Fruit fly (Drosophila melanogaster) whole organism, embryonic: Measurements from ENCODE around the gene meigo.
A peak's percentile ranks its signal among the peaks of the same experiment; 100 is the strongest.

Source experiments
- Antp ChIP-seq: fragments of 200-800 bp; sonication (Bioruptor generic); optimal IDR thresholded peaks from 3 replicates; lab custom pipeline; 2016; ENCODE audit warnings: missing biosample characterization, missing genetic modification characterization
- Atf6 ChIP-seq: fragments of 200-800 bp; sonication (Bioruptor generic); IDR thresholded peaks from 2 replicates; pipeline ENCODE4 v1.3.6; 2022; ENCODE audit warnings: missing biosample characterization, missing genetic modification characterization
- Blimp-1 ChIP-seq: fragments of 200-800 bp; sonication (Bioruptor generic); optimal IDR thresholded peaks from 3 replicates; lab custom pipeline; 2018; ENCODE audit warnings: missing biosample characterization, missing genetic modification characterization, mild to moderate bottlenecking, moderate library complexity, missing genetic modification reagents
- BtbVII ChIP-seq: fragments of 200-800 bp; sonication (Bioruptor generic); optimal IDR thresholded peaks from 3 replicates; lab custom pipeline; 2017; ENCODE audit warnings: missing biosample characterization, mild to moderate bottlenecking, missing genetic modification characterization
- CG10209 ChIP-seq: fragments of 200-800 bp; sonication (Bioruptor generic); optimal IDR thresholded peaks from 3 replicates; lab custom pipeline; 2017; ENCODE audit warnings: missing biosample characterization, mild to moderate bottlenecking, missing genetic modification characterization, missing genetic modification reagents
- CG10565 ChIP-seq: fragments of 200-800 bp; sonication (Bioruptor generic); optimal IDR thresholded peaks from 3 replicates; lab custom pipeline; 2016; ENCODE audit warnings: missing biosample characterization, mild to moderate bottlenecking, missing genetic modification characterization
- CG11398 ChIP-seq: fragments of 200-800 bp; sonication (Bioruptor generic); optimal IDR thresholded peaks from 2 replicates; lab custom pipeline; 2016; ENCODE audit warnings: missing biosample characterization, missing genetic modification characterization
- CG11504 ChIP-seq: fragments of 200-800 bp; sonication (Bioruptor generic); optimal IDR thresholded peaks from 3 replicates; lab custom pipeline; 2019; ENCODE audit warnings: missing biosample characterization, mild to moderate bottlenecking, missing genetic modification characterization, moderate library complexity
- CG11560 ChIP-seq: fragments of 200-800 bp; sonication (Bioruptor generic); IDR thresholded peaks from 3 replicates; pipeline ENCODE4 v1.3.6; 2022; ENCODE audit warnings: missing biosample characterization, missing genetic modification characterization
- CG14050 ChIP-seq: fragments of 200-800 bp; sonication (Bioruptor generic); IDR thresholded peaks from 3 replicates; pipeline ENCODE4 v1.3.6; 2022; ENCODE audit warnings: missing biosample characterization, missing genetic modification characterization
- CG14860 ChIP-seq: fragments of 200-800 bp; sonication (Bioruptor generic); IDR thresholded peaks from 3 replicates; pipeline ENCODE4 v1.3.6; 2022; ENCODE audit warnings: missing biosample characterization, missing genetic modification characterization; ENCODE audit not compliant: partially characterized antibody
- CG15011 ChIP-seq: fragments of 200-800 bp; sonication (Bioruptor generic); optimal IDR thresholded peaks from 3 replicates; lab custom pipeline; 2018; ENCODE audit warnings: missing biosample characterization, mild to moderate bottlenecking, missing genetic modification characterization
- CG15269 ChIP-seq: fragments of 200-800 bp; sonication (Bioruptor generic); optimal IDR thresholded peaks from 2 replicates; lab custom pipeline; 2018; ENCODE audit warnings: missing biosample characterization, mild to moderate bottlenecking, missing genetic modification characterization, moderate library complexity
- CG16813 ChIP-seq: fragments of 200-800 bp; sonication (Bioruptor generic); IDR thresholded peaks from 3 replicates; pipeline ENCODE4 v1.3.6; 2022; ENCODE audit warnings: missing biosample characterization, missing genetic modification characterization; ENCODE audit not compliant: partially characterized antibody
- CG4424 ChIP-seq: fragments of 200-800 bp; sonication (Bioruptor generic); optimal IDR thresholded peaks from 3 replicates; lab custom pipeline; 2016; ENCODE audit warnings: missing biosample characterization, missing genetic modification characterization
- CG6791 ChIP-seq: fragments of 200-800 bp; sonication (Bioruptor generic); IDR thresholded peaks from 3 replicates; pipeline ENCODE4 v1.3.6; 2022; ENCODE audit warnings: missing biosample characterization, missing genetic modification characterization; ENCODE audit not compliant: partially characterized antibody
- CG8281 ChIP-seq: fragments of 200-800 bp; sonication (Bioruptor generic); optimal IDR thresholded peaks from 2 replicates; lab custom pipeline; 2018; ENCODE audit warnings: missing biosample characterization, mild to moderate bottlenecking, missing genetic modification characterization, moderate library complexity
- CG8388 ChIP-seq: fragments of 200-800 bp; sonication (Bioruptor generic); optimal IDR thresholded peaks from 2 replicates; lab custom pipeline; 2019; ENCODE audit warnings: missing biosample characterization, mild to moderate bottlenecking, missing genetic modification characterization, moderate library complexity
- CG8765 ChIP-seq: fragments of 200-800 bp; sonication (Bioruptor generic); IDR thresholded peaks from 2 replicates; pipeline ENCODE4 v1.3.6; 2022; ENCODE audit warnings: missing biosample characterization, missing genetic modification characterization
- CG9437 ChIP-seq: fragments of 200-800 bp; sonication (Bioruptor generic); optimal IDR thresholded peaks from 2 replicates; lab custom pipeline; 2018; ENCODE audit warnings: missing biosample characterization, mild to moderate bottlenecking, missing genetic modification characterization
- CG9932 ChIP-seq: fragments of 200-800 bp; sonication (Bioruptor generic); IDR thresholded peaks from 2 replicates; pipeline ENCODE4 v1.3.6; 2022; ENCODE audit warnings: missing biosample characterization, missing genetic modification characterization
- Camta ChIP-seq: fragments of 200-800 bp; sonication (Bioruptor generic); optimal IDR thresholded peaks from 2 replicates; lab custom pipeline; 2016; ENCODE audit warnings: missing biosample characterization, missing genetic modification characterization
- CkIIα-i1 ChIP-seq: fragments of 200-800 bp; sonication (Bioruptor generic); IDR thresholded peaks from 2 replicates; pipeline ENCODE4 v1.3.6; 2022; ENCODE audit warnings: missing biosample characterization, missing genetic modification characterization
- Elba2 ChIP-seq: fragments of 200-800 bp; sonication (Bioruptor generic); optimal IDR thresholded peaks from 3 replicates; lab custom pipeline; 2016; ENCODE audit warnings: missing biosample characterization, missing genetic modification characterization
- Jarid2 ChIP-seq: fragments of 200-800 bp; sonication (Bioruptor generic); optimal IDR thresholded peaks from 3 replicates; lab custom pipeline; 2017; ENCODE audit warnings: mild to moderate bottlenecking, missing biosample characterization, missing genetic modification reagents, missing genetic modification characterization
- Meics ChIP-seq: fragments of 200-800 bp; sonication (Bioruptor generic); optimal IDR thresholded peaks from 2 replicates; lab custom pipeline; 2017; ENCODE audit warnings: missing biosample characterization, mild to moderate bottlenecking, missing genetic modification characterization
- Oli ChIP-seq: fragments of 200-800 bp; sonication (Bioruptor generic); optimal IDR thresholded peaks from 2 replicates; lab custom pipeline; 2018; ENCODE audit warnings: missing biosample characterization, mild to moderate bottlenecking, missing genetic modification characterization, moderate library complexity
- Pdp1 ChIP-seq, 2 experiments: fragments of 200-800 bp; sonication (Bioruptor generic); optimal IDR thresholded peaks; 3 replicates each; lab custom pipeline; 2016; ENCODE audit warnings: missing biosample characterization in 2 of 2, missing genetic modification characterization in 2 of 2, mild to moderate bottlenecking in 1 of 2, moderate library complexity in 1 of 2
- Side ChIP-seq: fragments of 200-800 bp; sonication (Bioruptor generic); optimal IDR thresholded peaks from 2 replicates; lab custom pipeline; 2016; ENCODE audit warnings: missing biosample characterization, missing genetic modification characterization
- Ssrp ChIP-seq: fragments of 200-800 bp; sonication (Bioruptor generic); optimal IDR thresholded peaks from 2 replicates; lab custom pipeline; 2018; ENCODE audit warnings: missing biosample characterization, mild to moderate bottlenecking, missing genetic modification characterization, moderate library complexity
- ac ChIP-seq: fragments of 200-800 bp; sonication (Bioruptor generic); optimal IDR thresholded peaks from 3 replicates; lab custom pipeline; 2017; ENCODE audit warnings: missing biosample characterization, mild to moderate bottlenecking, missing genetic modification characterization
- bbx ChIP-seq: fragments of 200-800 bp; sonication (Bioruptor generic); IDR thresholded peaks from 2 replicates; pipeline ENCODE4 v1.3.6; 2022; ENCODE audit warnings: missing biosample characterization, missing genetic modification characterization; ENCODE audit not compliant: partially characterized antibody
- bsh ChIP-seq, 2 experiments: fragments of 200-800 bp; sonication (Bioruptor generic); optimal IDR thresholded peaks; 2 replicates each; lab custom pipeline; 2017 to 2018; ENCODE audit warnings: mild to moderate bottlenecking in 2 of 2, missing biosample characterization in 2 of 2, missing genetic modification characterization in 2 of 2, moderate library complexity in 1 of 2
- crol ChIP-seq: fragments of 200-800 bp; sonication (Bioruptor generic); IDR thresholded peaks from 2 replicates; pipeline ENCODE4 v1.3.6; 2022; ENCODE audit warnings: missing biosample characterization, missing genetic modification characterization
- da ChIP-seq: fragments of 200-800 bp; sonication (Bioruptor generic); optimal IDR thresholded peaks from 2 replicates; lab custom pipeline; 2016; ENCODE audit warnings: missing biosample characterization, missing genetic modification characterization
- dm ChIP-seq: fragments of 200-800 bp; sonication (Bioruptor generic); optimal IDR thresholded peaks from 3 replicates; lab custom pipeline; 2016; ENCODE audit warnings: missing biosample characterization, missing genetic modification characterization
- dmrt11E ChIP-seq: fragments of 200-800 bp; sonication (Bioruptor generic); optimal IDR thresholded peaks from 3 replicates; lab custom pipeline; 2018; ENCODE audit warnings: missing biosample characterization, mild to moderate bottlenecking, missing genetic modification characterization, moderate library complexity
- esg ChIP-seq: fragments of 200-800 bp; sonication (Bioruptor generic); conservative IDR thresholded peaks from 2 replicates; pipeline ENCODE4 v1.3.6; 2022; ENCODE audit warnings: missing biosample characterization, missing genetic modification characterization
- exex ChIP-seq: fragments of 200-800 bp; sonication (Bioruptor generic); optimal IDR thresholded peaks from 4 replicates; lab custom pipeline; 2018; ENCODE audit warnings: missing biosample characterization, mild to moderate bottlenecking, missing genetic modification characterization, moderate library complexity
- gce ChIP-seq: fragments of 200-800 bp; sonication (Bioruptor generic); IDR thresholded peaks from 3 replicates; pipeline ENCODE4 v1.3.6; 2022; ENCODE audit warnings: missing biosample characterization, missing genetic modification characterization
- insv ChIP-seq, 2 experiments: fragments of 200-800 bp; sonication (Bioruptor generic); optimal IDR thresholded peaks; 3 replicates each; lab custom pipeline; 2016 to 2018; ENCODE audit warnings: missing biosample characterization in 2 of 2, missing genetic modification characterization in 2 of 2
- p53 ChIP-seq: fragments of 200-800 bp; sonication (Bioruptor generic); optimal IDR thresholded peaks from 2 replicates; lab custom pipeline; 2016; ENCODE audit warnings: missing biosample characterization, missing genetic modification characterization
- sob ChIP-seq: fragments of 200-800 bp; sonication (Bioruptor generic); IDR thresholded peaks from 2 replicates; pipeline ENCODE4 v1.3.6; 2022; ENCODE audit warnings: missing biosample characterization, missing genetic modification characterization
- sr ChIP-seq: fragments of 200-800 bp; sonication (Bioruptor generic); IDR thresholded peaks from 3 replicates; pipeline ENCODE4 v1.3.6; 2022; ENCODE audit warnings: missing biosample characterization, missing genetic modification characterization
- ssp ChIP-seq: fragments of 200-800 bp; sonication (Bioruptor generic); IDR thresholded peaks from 2 replicates; pipeline ENCODE4 v1.3.6; 2022; ENCODE audit warnings: missing biosample characterization, missing genetic modification characterization
- toy ChIP-seq: fragments of 200-800 bp; sonication (Bioruptor generic); IDR thresholded peaks from 2 replicates; pipeline ENCODE4 v1.3.6; 2022; ENCODE audit warnings: missing biosample characterization, missing genetic modification characterization
- twi ChIP-seq: fragments of 200-800 bp; optimal IDR thresholded peaks from 2 replicates; lab custom pipeline; 2019; ENCODE audit warnings: missing biosample characterization, mild to moderate bottlenecking, missing genetic modification characterization, moderate library complexity
- wdn ChIP-seq: fragments of 200-800 bp; sonication (Bioruptor generic); IDR thresholded peaks from 2 replicates; pipeline ENCODE4 v1.3.6; 2022; ENCODE audit warnings: missing biosample characterization, missing genetic modification characterization
- zfh1 ChIP-seq: fragments of 200-800 bp; sonication (Bioruptor generic); IDR thresholded peaks from 3 replicates; pipeline ENCODE4 v1.3.6; 2022; ENCODE audit warnings: missing biosample characterization, missing genetic modification characterization

The meigo gene

DNA sequence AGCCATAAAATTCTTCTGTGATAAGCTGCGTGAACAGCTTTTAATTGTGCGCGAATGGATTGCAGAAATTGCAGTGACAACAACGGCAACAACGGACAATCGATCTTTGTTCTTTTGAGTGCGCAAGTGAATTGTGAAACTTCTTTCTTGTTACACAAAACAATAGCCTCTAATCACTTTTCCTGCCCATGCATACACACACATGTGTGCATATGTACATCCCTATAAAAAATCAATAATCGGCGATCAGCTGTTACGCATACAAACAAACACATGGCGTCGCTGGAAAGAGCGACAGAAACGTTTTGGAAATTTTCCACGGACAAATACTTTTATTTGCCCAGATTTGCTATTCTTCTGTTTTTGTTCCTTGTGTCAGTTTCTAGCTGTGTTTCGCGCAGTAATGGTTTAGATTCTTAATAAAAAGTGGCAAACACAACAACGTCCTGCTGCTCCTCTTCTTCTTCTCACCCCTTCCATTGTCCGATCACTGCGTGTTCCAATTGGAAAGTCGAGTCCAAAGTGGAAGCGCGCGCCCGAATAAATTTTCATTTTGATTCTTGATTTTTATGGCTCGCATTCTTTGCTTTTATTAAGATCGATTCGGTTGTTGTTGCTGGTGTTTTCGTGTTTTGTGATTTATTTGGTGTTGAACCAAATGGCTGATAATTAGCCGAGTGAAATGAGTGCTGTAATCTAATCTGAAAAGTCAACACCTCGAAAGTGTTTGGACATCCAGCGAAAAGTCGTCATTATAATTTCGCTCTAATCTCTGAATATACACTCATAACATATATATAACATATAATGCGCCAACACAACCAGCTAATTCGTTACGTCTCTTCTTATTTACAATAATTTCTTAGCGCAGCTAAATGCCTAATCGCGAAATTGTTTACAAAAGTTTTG lies 18.8 kb downstream of the meigo start (continued):
- TF ChIP-seq Side (GFP tag; lab: Kevin White, UChicago) = no peak
- TF ChIP-seq CG4424 = no peak
- no peak for TF ChIP-seq CG14860 (GFP tag; lab: Robert Waterston, UW)
- TF ChIP-seq CG11560 = no peak
- TF ChIP-seq CG8388 (GFP tag; lab: Kevin White, UChicago) = no peak
- TF ChIP-seq da (GFP tag; lab: Kevin White, UChicago) = no peak
- TF ChIP-seq Blimp-1 = no peak
- peak; percentile 57 for TF ChIP-seq twi (tag; lab: Kevin White, UChicago)
- TF ChIP-seq Elba2 = peak; percentile 93
- TF ChIP-seq CG16813 (GFP tag; lab: Robert Waterston, UW) = no peak
- no peak for TF ChIP-seq Antp (GFP tag; lab: Kevin White, UChicago)
- TF ChIP-seq CG8281 = no peak
- TF ChIP-seq Atf6 (GFP tag; lab: Robert Waterston, UW) = no peak
- 0 out of 2 replicates have a peak, but pooled peaks have one; percentile 16 for TF ChIP-seq sob
- TF ChIP-seq bsh (GFP tag; optimal IDR thresholded peaks at IDR 0.05; lab: Kevin White, UChicago) = peak in 1 of 2 experiments; percentile 32
- no peak for TF ChIP-seq BtbVII (GFP tag; lab: Kevin White, UChicago)
- TF ChIP-seq CG10209 (GFP tag; lab: Kevin White, UChicago) = no peak
- TF ChIP-seq CG6791 (GFP tag; lab: Robert Waterston, UW) = no peak
- TF ChIP-seq p53 (GFP tag; lab: Kevin White, UChicago) = no peak
- TF ChIP-seq CG15011 (GFP tag; lab: Kevin White, UChicago) = no peak
- TF ChIP-seq CG11504 (tag; lab: Kevin White, UChicago) = no peak
- TF ChIP-seq CkIIα-i1 = no peak
- no peak for TF ChIP-seq CG8765 (GFP tag; lab: Robert Waterston, UW)
- TF ChIP-seq ac (GFP tag; lab: Kevin White, UChicago) = no peak
- TF ChIP-seq CG9932 (GFP tag; lab: Robert Waterston, UW) = no peak
- TF ChIP-seq crol (GFP tag; lab: Robert Waterston, UW) = no peak
- no peak for TF ChIP-seq CG9437 (GFP tag; lab: Kevin White, UChicago)
- no peak for TF ChIP-seq wdn (GFP tag; lab: Robert Waterston, UW)
- TF ChIP-seq Pdp1 (GFP tag; optimal IDR thresholded peaks at IDR 0.05; lab: Kevin White, UChicago) = peak in 1 of 2 experiments; percentile 45
- TF ChIP-seq ssp (GFP tag; lab: Robert Waterston, UW) = no peak
- TF ChIP-seq Ssrp (tag; lab: Kevin White, UChicago) = no peak
- no peak for TF ChIP-seq zfh1 (GFP tag; lab: Robert Waterston, UW)
- peak; percentile 84 for TF ChIP-seq exex (tag; lab: Kevin White, UChicago)
- no peak for TF ChIP-seq Meics
- peak; percentile 8 for TF ChIP-seq Jarid2 (GFP tag; lab: Kevin White, UChicago)
- no peak for TF ChIP-seq dm
- no peak for TF ChIP-seq esg (GFP tag; lab: Robert Waterston, UW)
- TF ChIP-seq toy (GFP tag; lab: Robert Waterston, UW) = no peak
- peak in 1 of 2 experiments; percentile 82 for TF ChIP-seq insv (GFP tag; optimal IDR thresholded peaks at IDR 0.05; lab: Kevin White, UChicago)
- TF ChIP-seq gce (GFP tag; lab: Robert Waterston, UW) = no peak
- TF ChIP-seq Camta (GFP tag; lab: Kevin White, UChicago) = no peak
- no peak; the same call in 2 of the 3 replicates for TF ChIP-seq CG14050 (GFP tag; lab: Robert Waterston, UW)
- no peak for TF ChIP-seq Oli
- no peak for TF ChIP-seq CG11398 (GFP tag; lab: Kevin White, UChicago)
- TF ChIP-seq CG15269 (tag; lab: Kevin White, UChicago) = no peak
- TF ChIP-seq dmrt11E (tag; lab: Kevin White, UChicago) = no peak
- no peak for TF ChIP-seq bbx (GFP tag; lab: Robert Waterston, UW)
- TF ChIP-seq CG10565 (GFP tag; lab: Kevin White, UChicago) = no peak
- no peak for TF ChIP-seq sr (GFP tag; lab: Robert Waterston, UW)
